Fruit fly (Drosophila melanogaster): Measurements from ENCODE around the gene DCTN6-p27.

DCTN6-p27 gene

DNA sequence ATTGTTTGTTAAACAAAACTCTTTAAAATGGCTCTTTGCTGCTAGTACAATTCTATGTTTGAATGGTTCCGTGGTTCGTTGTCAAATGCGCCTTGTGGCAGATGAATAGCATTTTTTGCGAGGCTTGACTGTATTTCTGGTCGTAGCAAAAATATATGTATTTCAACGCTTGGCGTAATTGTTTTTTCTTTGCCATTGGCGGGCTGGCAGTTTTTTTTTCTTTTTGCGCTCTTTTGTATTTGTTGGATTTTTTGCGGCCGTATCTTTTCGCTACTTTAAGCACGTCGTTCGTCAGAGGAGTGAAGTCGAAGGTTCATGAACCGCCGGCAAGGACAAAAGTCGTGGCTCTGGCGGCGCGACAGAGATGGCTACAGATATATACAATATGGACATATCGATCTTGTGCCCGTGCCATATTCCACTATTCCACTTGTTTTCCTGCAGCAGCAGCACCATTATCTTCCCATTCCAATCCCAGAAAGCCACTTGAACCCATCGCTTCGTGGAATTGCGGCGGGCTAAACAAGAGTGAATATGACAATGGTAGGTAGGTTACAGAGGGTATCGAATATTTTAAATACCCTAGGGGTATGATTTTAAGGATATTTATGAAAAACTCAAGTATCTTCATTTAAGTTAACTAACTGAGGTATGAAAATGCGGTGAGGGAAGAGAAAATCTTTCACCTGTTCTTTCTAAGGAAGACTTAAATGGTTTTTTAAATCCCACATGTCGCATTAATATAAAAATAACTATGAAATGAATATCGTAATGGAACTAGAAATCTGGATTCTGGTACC, 24.0 kb downstream of the DCTN6-p27 start:
- TF ChIP-seq OdsH (GFP tag; optimal IDR thresholded peaks at IDR 0.05) (no peak), tai (GFP tag; optimal IDR thresholded peaks at IDR 0.05) (no peak), Myc (optimal IDR thresholded peaks at IDR 0.05) (no peak), br (GFP tag; optimal IDR thresholded peaks at IDR 0.05) (no peak), Dif (GFP tag; optimal IDR thresholded peaks at IDR 0.05; ENCODE audit: partially characterized antibody) (no peak), Jra (GFP tag; optimal IDR thresholded peaks at IDR 0.05) (no peak), Abd-B (GFP tag; optimal IDR thresholded peaks at IDR 0.05) (no peak), Mio (GFP tag; optimal IDR thresholded peaks at IDR 0.05) (no peak), psq (GFP tag; optimal IDR thresholded peaks at IDR 0.05) (no peak), Vsx2 (GFP tag; optimal IDR thresholded peaks at IDR 0.05; ENCODE audit: partially characterized antibody) (no peak), h (GFP tag; optimal IDR thresholded peaks at IDR 0.05) (peak; percentile 67), Hnf4 (GFP tag; optimal IDR thresholded peaks at IDR 0.05) (no peak), dmrt93B (GFP tag; optimal IDR thresholded peaks at IDR 0.05) (no peak), jim (GFP tag; optimal IDR thresholded peaks at IDR 0.05) (no peak), N (GFP tag; optimal IDR thresholded peaks at IDR 0.05) (no peak), dl (GFP tag; optimal IDR thresholded peaks at IDR 0.05; ENCODE audit: insufficient read depth in 1 of 2, partially characterized antibody in 2 of 2) (no peak), Sp1 (GFP tag; optimal IDR thresholded peaks at IDR 0.05) (no peak), CrebA (GFP tag; optimal IDR thresholded peaks at IDR 0.05; ENCODE audit: borderline replicate concordance) (no peak), fru (GFP tag; optimal IDR thresholded peaks at IDR 0.05) (peak; percentile 4), sage (GFP tag; optimal IDR thresholded peaks at IDR 0.05) (no peak), foxo (GFP tag; optimal IDR thresholded peaks at IDR 0.05) (peak in 1 of 2 experiments; percentile 8), rgr (GFP tag; optimal IDR thresholded peaks at IDR 0.05) (no peak), woc (GFP tag; optimal IDR thresholded peaks at IDR 0.05) (peak; percentile 33)

DNA sequence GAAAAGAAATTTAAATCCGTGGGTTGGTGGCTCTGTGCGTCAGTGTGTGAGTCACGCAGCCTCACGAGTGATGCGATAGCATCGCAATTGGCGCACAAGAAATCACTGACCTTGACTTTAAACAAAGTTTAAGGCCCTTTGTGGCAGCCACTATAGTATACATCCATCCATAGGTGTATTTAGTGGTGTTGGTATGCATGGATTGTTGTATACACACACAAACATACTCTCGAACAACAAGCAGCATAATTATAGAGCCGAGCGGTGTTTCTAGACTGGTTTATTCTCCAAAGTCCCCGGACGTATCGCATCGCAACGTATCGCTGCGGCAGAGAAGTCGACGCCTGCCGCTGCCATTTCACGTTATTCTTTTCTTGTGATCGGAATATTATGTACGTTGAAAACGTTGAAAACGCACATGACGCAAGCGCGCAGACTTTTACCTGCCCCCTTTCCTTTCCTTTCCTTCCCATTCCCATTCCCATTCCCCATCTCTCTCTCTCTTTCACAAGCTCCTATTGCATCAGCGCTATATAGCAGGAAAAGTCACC, 24.7 kb downstream of the DCTN6-p27 start:
- TF ChIP-seq br (GFP tag; optimal IDR thresholded peaks at IDR 0.05), result no peak
- TF ChIP-seq sv (GFP tag; optimal IDR thresholded peaks at IDR 0.05), result no peak
- no peak for TF ChIP-seq dl (GFP tag; optimal IDR thresholded peaks at IDR 0.05; ENCODE audit: insufficient read depth in 1 of 2, partially characterized antibody in 2 of 2)
- peak; percentile 35 for TF ChIP-seq Hr83 (GFP tag; optimal IDR thresholded peaks at IDR 0.05; ENCODE audit: poor library complexity, severe bottlenecking)
- no peak for TF ChIP-seq Rel (GFP tag; optimal IDR thresholded peaks at IDR 0.05)
- peak; percentile 74 for TF ChIP-seq Rel (tag; optimal IDR thresholded peaks at IDR 0.05)
- TF ChIP-seq Myc (optimal IDR thresholded peaks at IDR 0.05), result no peak
- TF ChIP-seq foxo (GFP tag; optimal IDR thresholded peaks at IDR 0.05), result no peak
- no peak for TF ChIP-seq Abd-B (GFP tag; optimal IDR thresholded peaks at IDR 0.05)

DNA sequence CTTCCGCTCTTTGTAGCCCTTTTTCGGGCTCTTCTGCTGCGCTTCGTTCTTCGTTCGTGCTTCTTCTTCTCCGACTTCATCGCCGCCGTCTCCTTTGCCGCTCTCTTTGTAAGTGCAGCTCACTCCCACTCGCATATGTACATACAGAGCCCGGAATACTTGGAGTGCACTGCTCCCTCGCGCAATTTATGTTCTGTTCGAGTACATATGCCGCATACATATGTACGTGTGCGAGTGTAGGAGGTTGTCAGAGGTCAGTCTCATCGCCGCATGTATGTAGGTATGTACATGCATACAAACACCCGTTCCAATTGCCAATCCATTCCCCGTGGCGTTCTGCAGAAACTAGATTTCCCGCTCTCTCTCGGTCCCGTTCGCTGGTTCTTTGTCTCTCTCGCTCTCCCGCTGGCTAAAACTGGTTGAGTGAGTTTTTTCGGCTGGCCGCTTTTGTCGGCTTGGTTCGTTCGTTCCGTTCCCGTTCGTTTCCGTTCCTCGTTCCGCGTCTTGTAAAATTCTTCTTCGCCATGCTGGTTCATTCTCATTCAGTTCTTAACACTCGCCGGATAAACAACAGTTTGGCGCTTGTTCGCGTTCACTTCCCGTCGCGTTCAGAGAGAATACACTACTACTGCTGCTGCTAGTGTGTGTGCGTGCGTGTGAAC, 26.0 kb downstream of the DCTN6-p27 start:
- TF ChIP-seq dsf (GFP tag; optimal IDR thresholded peaks at IDR 0.05; ENCODE audit: borderline replicate concordance) (no peak), dl (GFP tag; optimal IDR thresholded peaks at IDR 0.05; ENCODE audit: insufficient read depth in 1 of 2, partially characterized antibody in 2 of 2) (peak; percentile 73 to 88), woc (GFP tag; optimal IDR thresholded peaks at IDR 0.05) (peak; percentile 1), lola (GFP tag; optimal IDR thresholded peaks at IDR 0.05) (no peak), dmrt93B (GFP tag; optimal IDR thresholded peaks at IDR 0.05) (no peak), pan (optimal IDR thresholded peaks at IDR 0.05) (no peak), GATAd (GFP tag; optimal IDR thresholded peaks at IDR 0.05) (no peak), sv (GFP tag; optimal IDR thresholded peaks at IDR 0.05) (no peak), h (GFP tag; optimal IDR thresholded peaks at IDR 0.05) (peak; percentile 38), psq (GFP tag; optimal IDR thresholded peaks at IDR 0.05) (peak; percentile 86), Jra (GFP tag; optimal IDR thresholded peaks at IDR 0.05) (no peak), HLH106 (tag; optimal IDR thresholded peaks at IDR 0.05) (no peak), Abd-B (GFP tag; optimal IDR thresholded peaks at IDR 0.05) (no peak), tai (GFP tag; optimal IDR thresholded peaks at IDR 0.05) (peak; percentile 50), Sp1 (GFP tag; optimal IDR thresholded peaks at IDR 0.05) (peak; percentile 67), ey (GFP tag; optimal IDR thresholded peaks at IDR 0.05) (no peak), Hr78 (GFP tag; optimal IDR thresholded peaks at IDR 0.05) (no peak), sage (GFP tag; optimal IDR thresholded peaks at IDR 0.05) (no peak), N (GFP tag; optimal IDR thresholded peaks at IDR 0.05) (no peak), Hr83 (GFP tag; optimal IDR thresholded peaks at IDR 0.05; ENCODE audit: poor library complexity, severe bottlenecking) (peak; percentile 37), foxo (GFP tag; optimal IDR thresholded peaks at IDR 0.05) (peak; percentile 2 to 10), brk (GFP tag; optimal IDR thresholded peaks at IDR 0.05) (no peak), jim (GFP tag; optimal IDR thresholded peaks at IDR 0.05) (no peak), rgr (GFP tag; optimal IDR thresholded peaks at IDR 0.05) (no peak), CrebA (GFP tag; optimal IDR thresholded peaks at IDR 0.05; ENCODE audit: borderline replicate concordance) (no peak), usp (GFP tag; optimal IDR thresholded peaks at IDR 0.05) (no peak), Rel (GFP tag; optimal IDR thresholded peaks at IDR 0.05) (peak; percentile 54), Rel (tag; optimal IDR thresholded peaks at IDR 0.05) (peak; percentile 50), fru (GFP tag; optimal IDR thresholded peaks at IDR 0.05) (no peak), Mio (GFP tag; optimal IDR thresholded peaks at IDR 0.05) (no peak), Myc (optimal IDR thresholded peaks at IDR 0.05) (no peak), Dif (GFP tag; optimal IDR thresholded peaks at IDR 0.05; ENCODE audit: partially characterized antibody) (peak; percentile 87), Vsx2 (GFP tag; optimal IDR thresholded peaks at IDR 0.05; ENCODE audit: partially characterized antibody) (peak; percentile 93), Hnf4 (GFP tag; optimal IDR thresholded peaks at IDR 0.05) (no peak), br (GFP tag; optimal IDR thresholded peaks at IDR 0.05) (peak; percentile 41), OdsH (GFP tag; optimal IDR thresholded peaks at IDR 0.05) (peak; percentile 52), CG32264 (GFP tag; optimal IDR thresholded peaks at IDR 0.05) (peak; percentile 5), Dfd (GFP tag; optimal IDR thresholded peaks at IDR 0.05) (no peak)
